Worm (Caenorhabditis elegans) whole organism, L4/young adult: ENCODE measurements around the gene oac-6.

Experiments used
- W03F9.2 ChIP-seq: fragments of 150-350 bp; optimal IDR thresholded peaks from 2 replicates; lab custom pipeline; 2014; ENCODE audit warnings: missing biosample characterization, missing genetic modification characterization
- dao-5 ChIP-seq: sonication (generic microtip); optimal IDR thresholded peaks from 2 replicates; lab custom pipeline; 2016; ENCODE audit warnings: missing genotype, missing genetic modification characterization, moderate library complexity, missing compliant biosample characterization
- him-1 ChIP-seq: sonication (generic microtip); optimal IDR thresholded peaks from 2 replicates; lab custom pipeline; 2016; ENCODE audit warnings: missing genotype, missing genetic modification reagents, missing genetic modification characterization, missing compliant biosample characterization

DNA sequence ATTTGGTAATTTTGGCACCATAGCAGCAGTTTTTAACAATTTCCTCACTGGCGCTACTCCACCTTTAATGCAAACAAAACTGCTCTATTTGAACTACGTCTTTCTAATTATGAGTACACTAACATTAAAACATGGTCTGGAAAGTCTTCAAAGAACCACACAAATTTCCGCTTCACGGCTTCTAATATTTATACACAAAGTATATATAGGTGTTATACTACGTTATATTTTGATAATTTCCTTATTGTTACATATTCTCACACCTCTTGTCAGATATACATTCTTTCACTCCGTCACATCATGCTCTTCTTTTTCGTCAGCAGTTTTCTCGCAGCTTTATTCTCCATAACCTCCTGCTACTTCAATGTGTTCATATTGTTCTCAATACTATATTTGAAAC lies 2.2 kb upstream of the oac-6 start, which contains the start of gene srbc-82:
- TF ChIP-seq W03F9.2 (tag; lab: Kevin White, UChicago) (no peak), dao-5 (tag; lab: Kevin White, UChicago) (no peak), him-1 (tag; lab: Kevin White, UChicago) (no peak)
